Fruit fly (Drosophila melanogaster) whole organism, embryonic: Measurements from ENCODE around the gene SamDC.

Source experiments
- Ada2b ChIP-seq: fragments of 200-800 bp; sonication (Bioruptor generic); IDR thresholded peaks from 2 replicates; pipeline ENCODE4 v1.3.6; 2022; ENCODE audit warnings: missing biosample characterization, missing genetic modification characterization
- CG10321 ChIP-seq: fragments of 200-800 bp; sonication (Bioruptor generic); IDR thresholded peaks from 2 replicates; pipeline ENCODE4 v1.3.6; 2022; ENCODE audit warnings: missing biosample characterization, missing genetic modification characterization
- CG10366 ChIP-seq: fragments of 200-800 bp; sonication (Bioruptor generic); IDR thresholded peaks from 2 replicates; pipeline ENCODE4 v1.3.6; 2022; ENCODE audit warnings: missing biosample characterization, missing genetic modification characterization
- CG12391 ChIP-seq: fragments of 200-800 bp; sonication (Bioruptor generic); optimal IDR thresholded peaks from 3 replicates; lab custom pipeline; 2018; ENCODE audit warnings: missing biosample characterization, mild to moderate bottlenecking, missing genetic modification characterization, moderate library complexity
- CG13287 ChIP-seq: fragments of 200-800 bp; sonication (Bioruptor generic); IDR thresholded peaks from 2 replicates; pipeline ENCODE4 v1.3.6; 2022; ENCODE audit warnings: missing biosample characterization, missing genetic modification characterization; ENCODE audit not compliant: partially characterized antibody
- CG14441 ChIP-seq: fragments of 200-800 bp; sonication (Bioruptor generic); IDR thresholded peaks from 2 replicates; pipeline ENCODE4 v1.3.6; 2022; ENCODE audit warnings: missing biosample characterization, missing genetic modification characterization
- CG33213 ChIP-seq: fragments of 200-800 bp; sonication (Bioruptor generic); optimal IDR thresholded peaks from 3 replicates; lab custom pipeline; 2016; ENCODE audit warnings: missing biosample characterization, missing genetic modification characterization
- CG34422 ChIP-seq: fragments of 200-800 bp; sonication (Bioruptor generic); IDR thresholded peaks from 3 replicates; pipeline ENCODE4 v1.3.6; 2022; ENCODE audit warnings: missing biosample characterization, missing genetic modification characterization
- CG3847 ChIP-seq: fragments of 200-800 bp; sonication (Bioruptor generic); IDR thresholded peaks from 2 replicates; pipeline ENCODE4 v1.3.6; 2022; ENCODE audit warnings: missing biosample characterization, missing genetic modification characterization
- CG4328 ChIP-seq: fragments of 200-800 bp; sonication (Bioruptor generic); optimal IDR thresholded peaks from 3 replicates; lab custom pipeline; 2017; ENCODE audit warnings: missing biosample characterization, missing genetic modification reagents, missing genetic modification characterization
- CG4820 ChIP-seq: fragments of 200-800 bp; sonication (Bioruptor generic); optimal IDR thresholded peaks from 3 replicates; lab custom pipeline; 2016; ENCODE audit warnings: missing biosample characterization, missing genetic modification characterization
- CG7839 ChIP-seq: fragments of 200-800 bp; sonication (Bioruptor generic); optimal IDR thresholded peaks from 3 replicates; lab custom pipeline; 2018; ENCODE audit warnings: missing biosample characterization, mild to moderate bottlenecking, missing genetic modification characterization, moderate library complexity
- CG8089 ChIP-seq: fragments of 200-800 bp; sonication (Bioruptor generic); optimal IDR thresholded peaks from 3 replicates; lab custom pipeline; 2016; ENCODE audit warnings: missing biosample characterization, missing genetic modification characterization
- CG8944 ChIP-seq: fragments of 200-800 bp; sonication (Bioruptor generic); optimal IDR thresholded peaks from 3 replicates; lab custom pipeline; 2016; ENCODE audit warnings: missing biosample characterization, missing genetic modification characterization
- CG9437 ChIP-seq: fragments of 200-800 bp; sonication (Bioruptor generic); optimal IDR thresholded peaks from 2 replicates; lab custom pipeline; 2018; ENCODE audit warnings: missing biosample characterization, mild to moderate bottlenecking, missing genetic modification characterization
- Elba2 ChIP-seq: fragments of 200-800 bp; sonication (Bioruptor generic); optimal IDR thresholded peaks from 3 replicates; lab custom pipeline; 2016; ENCODE audit warnings: missing biosample characterization, missing genetic modification characterization
- HLH54F ChIP-seq: fragments of 200-800 bp; sonication (Bioruptor generic); optimal IDR thresholded peaks from 3 replicates; lab custom pipeline; 2016; ENCODE audit warnings: missing biosample characterization, missing genetic modification characterization
- Kr ChIP-seq: fragments of 200-800 bp; sonication (Bioruptor generic); optimal IDR thresholded peaks from 2 replicates; lab custom pipeline; 2017; ENCODE audit warnings: missing biosample characterization, mild to moderate bottlenecking, missing genetic modification characterization
- Lim3 ChIP-seq: fragments of 200-800 bp; sonication (Bioruptor generic); IDR thresholded peaks from 2 replicates; pipeline ENCODE4 v1.3.6; 2022; ENCODE audit warnings: missing biosample characterization, missing genetic modification characterization
- NC2β ChIP-seq: fragments of 200-800 bp; sonication (Bioruptor generic); optimal IDR thresholded peaks from 2 replicates; lab custom pipeline; 2016; ENCODE audit warnings: missing biosample characterization, missing genetic modification characterization
- Oli ChIP-seq: fragments of 200-800 bp; sonication (Bioruptor generic); optimal IDR thresholded peaks from 2 replicates; lab custom pipeline; 2018; ENCODE audit warnings: missing biosample characterization, mild to moderate bottlenecking, missing genetic modification characterization, moderate library complexity
- Rfx ChIP-seq: fragments of 200-800 bp; sonication (Bioruptor generic); IDR thresholded peaks from 2 replicates; pipeline ENCODE4 v1.3.6; 2022; ENCODE audit warnings: missing biosample characterization, missing genetic modification characterization
- Sry-β ChIP-seq: fragments of 200-800 bp; sonication (Bioruptor generic); optimal IDR thresholded peaks from 2 replicates; lab custom pipeline; 2018; ENCODE audit warnings: missing biosample characterization, mild to moderate bottlenecking, missing genetic modification characterization, moderate library complexity
- Stat92E ChIP-seq, 3 experiments: fragments of >200 bp in 2 of 3; fragments of 200-800 bp in 1 of 3; sonication (Bioruptor generic) in 1 of 3; optimal IDR thresholded peaks; 2 replicates each; lab custom pipeline; 2017 to 2019; ENCODE audit warnings: missing biosample characterization in 3 of 3, missing genetic modification characterization in 3 of 3, mild to moderate bottlenecking in 1 of 3, moderate library complexity in 1 of 3
- Taf1 ChIP-seq: fragments of 200-800 bp; sonication (Bioruptor generic); IDR thresholded peaks from 2 replicates; pipeline ENCODE4 v1.3.6; 2022; ENCODE audit warnings: missing biosample characterization, missing genetic modification characterization
- Vsx1 ChIP-seq: fragments of 200-800 bp; sonication (Bioruptor generic); optimal IDR thresholded peaks from 2 replicates; lab custom pipeline; 2017; ENCODE audit warnings: missing biosample characterization, mild to moderate bottlenecking, missing genetic modification characterization, missing genetic modification reagents
- Xbp1 ChIP-seq: fragments of 200-800 bp; sonication (Bioruptor generic); optimal IDR thresholded peaks from 3 replicates; lab custom pipeline; 2016; ENCODE audit warnings: missing biosample characterization, mild to moderate bottlenecking, missing genetic modification characterization
- amos ChIP-seq: fragments of 200-800 bp; sonication (Bioruptor generic); IDR thresholded peaks from 2 replicates; pipeline ENCODE4 v1.3.6; 2022; ENCODE audit warnings: missing biosample characterization, missing genetic modification characterization; ENCODE audit not compliant: partially characterized antibody
- br ChIP-seq: fragments of >200 bp; optimal IDR thresholded peaks from 2 replicates; lab custom pipeline; 2017
- cg ChIP-seq: fragments of 200-800 bp; sonication (Bioruptor generic); optimal IDR thresholded peaks from 3 replicates; lab custom pipeline; 2019; ENCODE audit warnings: missing biosample characterization, mild to moderate bottlenecking, missing genetic modification characterization, moderate library complexity
- chif ChIP-seq, 2 experiments: fragments of 200-800 bp; sonication (Bioruptor generic); optimal IDR thresholded peaks; 3 replicates each; lab custom pipeline; 2016; ENCODE audit warnings: missing biosample characterization in 2 of 2, missing genetic modification characterization in 2 of 2
- crp ChIP-seq, 2 experiments: fragments of 200-800 bp; sonication (Bioruptor generic); optimal IDR thresholded peaks; 2 replicates in 1 of 2; 3 replicates in 1 of 2; lab custom pipeline; 2017; ENCODE audit warnings: missing biosample characterization in 2 of 2, missing genetic modification characterization in 2 of 2, mild to moderate bottlenecking in 1 of 2, moderate library complexity in 1 of 2
- da ChIP-seq: fragments of 200-800 bp; sonication (Bioruptor generic); optimal IDR thresholded peaks from 2 replicates; lab custom pipeline; 2016; ENCODE audit warnings: missing biosample characterization, missing genetic modification characterization
- emc ChIP-seq: fragments of 200-800 bp; sonication (Bioruptor generic); optimal IDR thresholded peaks from 2 replicates; lab custom pipeline; 2016; ENCODE audit warnings: missing biosample characterization, missing genetic modification characterization
- h ChIP-seq: fragments of >200 bp; optimal IDR thresholded peaks from 2 replicates; lab custom pipeline; 2017
- hth ChIP-seq: fragments of >200 bp; optimal IDR thresholded peaks from 2 replicates; lab custom pipeline; 2017; ENCODE audit warnings: inconsistent platforms
- kah ChIP-seq: fragments of 200-800 bp; sonication (Bioruptor generic); optimal IDR thresholded peaks from 2 replicates; lab custom pipeline; 2018; ENCODE audit warnings: missing biosample characterization, mild to moderate bottlenecking, missing genetic modification characterization
- lab ChIP-seq: fragments of 200-800 bp; sonication (Bioruptor generic); optimal IDR thresholded peaks from 3 replicates; lab custom pipeline; 2017; ENCODE audit warnings: missing biosample characterization, missing genetic modification characterization, mild to moderate bottlenecking, moderate library complexity, missing genetic modification reagents
- lov ChIP-seq, 2 experiments: fragments of 200-800 bp in 1 of 2; fragments of >200 bp in 1 of 2; sonication (Bioruptor generic) in 1 of 2; IDR thresholded peaks in 1 of 2; optimal IDR thresholded peaks in 1 of 2; 2 replicates in 1 of 2; 3 replicates in 1 of 2; pipeline versions ENCODE4 v1.3.6 to Lab custom; 2017 to 2022; ENCODE audit warnings: missing biosample characterization in 1 of 2, missing genetic modification characterization in 1 of 2
- nom ChIP-seq: fragments of 200-800 bp; sonication (Bioruptor generic); optimal IDR thresholded peaks from 2 replicates; lab custom pipeline; 2017; ENCODE audit warnings: missing biosample characterization, missing genetic modification characterization, mild to moderate bottlenecking, moderate library complexity, missing genetic modification reagents
- pros ChIP-seq: fragments of 200-800 bp; sonication (Bioruptor generic); optimal IDR thresholded peaks from 3 replicates; lab custom pipeline; 2019; ENCODE audit warnings: missing biosample characterization, mild to moderate bottlenecking, missing genetic modification characterization, moderate library complexity
- pum ChIP-seq: fragments of 200-800 bp; sonication (Bioruptor generic); optimal IDR thresholded peaks from 2 replicates; lab custom pipeline; 2016; ENCODE audit warnings: missing biosample characterization, missing genetic modification characterization
- sisA ChIP-seq: fragments of 200-800 bp; sonication (Bioruptor generic); IDR thresholded peaks from 2 replicates; pipeline ENCODE4 v1.3.6; 2022; ENCODE audit warnings: missing biosample characterization, missing genetic modification characterization
- trh ChIP-seq: fragments of 200-800 bp; sonication (Bioruptor generic); optimal IDR thresholded peaks from 2 replicates; lab custom pipeline; 2016; ENCODE audit warnings: missing biosample characterization, missing genetic modification characterization
- tx ChIP-seq: fragments of 200-800 bp; sonication (Bioruptor generic); optimal IDR thresholded peaks from 2 replicates; lab custom pipeline; 2016; ENCODE audit warnings: missing biosample characterization, missing genetic modification characterization
- unc-4 ChIP-seq: fragments of 200-800 bp; sonication (Bioruptor generic); IDR thresholded peaks from 2 replicates; pipeline ENCODE4 v1.3.6; 2022; ENCODE audit warnings: missing biosample characterization, missing genetic modification characterization; ENCODE audit not compliant: partially characterized antibody
- vvl ChIP-seq: fragments of 200-800 bp; sonication (Bioruptor generic); IDR thresholded peaks from 2 replicates; pipeline ENCODE4 v1.3.6; 2022; ENCODE audit warnings: missing biosample characterization, missing genetic modification characterization
- zen ChIP-seq: fragments of 200-800 bp; sonication (Bioruptor generic); optimal IDR thresholded peaks from 3 replicates; lab custom pipeline; 2018; ENCODE audit warnings: missing biosample characterization, mild to moderate bottlenecking, missing genetic modification characterization, moderate library complexity

SamDC gene

dm6 chr2L:10387869-10388726, 48.8 kb downstream of the SamDC start, which contains the start of gene da (continued):
- peak; percentile 20 for TF ChIP-seq emc (GFP tag; lab: Kevin White, UChicago)
- no peak for TF ChIP-seq CG10321 (GFP tag; lab: Robert Waterston, UW)
- TF ChIP-seq Sry-β (GFP tag; lab: Kevin White, UChicago): no peak
- TF ChIP-seq nom (GFP tag; lab: Kevin White, UChicago): peak; percentile 15
- TF ChIP-seq CG10366 (GFP tag; lab: Robert Waterston, UW): peak; percentile 63; the same call in 1 of the 2 replicates
- no peak for TF ChIP-seq Lim3 (GFP tag; lab: Robert Waterston, UW)
- peak; percentile 61 for TF ChIP-seq CG7839 (tag; lab: Kevin White, UChicago)
- TF ChIP-seq da: peak; percentile 59
- TF ChIP-seq CG4328 (GFP tag; lab: Kevin White, UChicago): no peak
- peak; percentile 56 for TF ChIP-seq pum (GFP tag; lab: Kevin White, UChicago)
- peak; percentile 75 for TF ChIP-seq vvl (GFP tag; lab: Robert Waterston, UW)
- peak; percentile 35 for TF ChIP-seq CG4820 (GFP tag; lab: Kevin White, UChicago)
- TF ChIP-seq CG13287 (GFP tag; lab: Robert Waterston, UW): peak; percentile 64
- no peak for TF ChIP-seq pros (GFP tag; lab: Kevin White, UChicago)
- TF ChIP-seq Elba2 (GFP tag; lab: Kevin White, UChicago): no peak
- peak; percentile 57 for TF ChIP-seq zen (tag; lab: Kevin White, UChicago)
- no peak for TF ChIP-seq Stat92E (GFP tag; optimal IDR thresholded peaks at IDR 0.05; lab: Kevin White, UChicago)
- peak; percentile 23 for TF ChIP-seq CG8944 (GFP tag; lab: Kevin White, UChicago)
- TF ChIP-seq h (lab: Kevin White, UChicago): no peak
- no peak for TF ChIP-seq trh (GFP tag; lab: Kevin White, UChicago)
- TF ChIP-seq hth (lab: Kevin White, UChicago): no peak
- TF ChIP-seq CG14441 (GFP tag; lab: Robert Waterston, UW): peak; percentile 59
- peak; percentile 66; the same call in 1 of the 2 replicates for TF ChIP-seq amos (GFP tag; lab: Robert Waterston, UW)
- peak; percentile 61 for TF ChIP-seq Ada2b
- peak in 1 of 2 experiments; percentile 55 for TF ChIP-seq crp (GFP tag; optimal IDR thresholded peaks at IDR 0.05; lab: Kevin White, UChicago)
- peak; percentile 32 for TF ChIP-seq CG8089 (GFP tag; lab: Kevin White, UChicago)
- peak; percentile 63 for TF ChIP-seq NC2β (GFP tag; lab: Kevin White, UChicago)
- TF ChIP-seq CG34422: peak; percentile 57; the same call in 2 of the 3 replicates
- TF ChIP-seq unc-4 (GFP tag; lab: Robert Waterston, UW): peak; percentile 54; the same call in 1 of the 2 replicates
- peak; percentile 73 for TF ChIP-seq Xbp1 (GFP tag; lab: Kevin White, UChicago)
- TF ChIP-seq sisA: no peak; the same call in 1 of the 2 replicates
- TF ChIP-seq CG9437 (GFP tag; lab: Kevin White, UChicago): peak; percentile 43
- TF ChIP-seq Rfx (GFP tag; lab: Robert Waterston, UW): peak; percentile 75
- peak; percentile 44 for TF ChIP-seq tx (GFP tag; lab: Kevin White, UChicago)
- TF ChIP-seq CG33213: peak; percentile 22
- TF ChIP-seq lov (optimal IDR thresholded peaks at IDR 0.05; lab: Kevin White, UChicago): no peak
- TF ChIP-seq lov (GFP tag; IDR thresholded peaks at IDR 0.05; lab: Robert Waterston, UW): peak; percentile 64; the same call in 1 of the 3 replicates
- TF ChIP-seq lab (GFP tag; lab: Kevin White, UChicago): no peak
- TF ChIP-seq HLH54F (GFP tag; lab: Kevin White, UChicago): peak; percentile 65
- no peak for TF ChIP-seq Taf1 (GFP tag; lab: Robert Waterston, UW)
- TF ChIP-seq kah: peak; percentile 7
- no peak for TF ChIP-seq Vsx1 (GFP tag; lab: Kevin White, UChicago)
- TF ChIP-seq CG3847: peak; percentile 15; the same call in 1 of the 2 replicates
- no peak for TF ChIP-seq cg (GFP tag; lab: Kevin White, UChicago)
- peak; percentile 44 to 55 for TF ChIP-seq chif (GFP tag; optimal IDR thresholded peaks at IDR 0.05; lab: Kevin White, UChicago)
- no peak for TF ChIP-seq Oli
- peak; percentile 83 for TF ChIP-seq CG12391 (tag; lab: Kevin White, UChicago)
- TF ChIP-seq br (lab: Kevin White, UChicago): no peak
- TF ChIP-seq Kr (GFP tag; lab: Kevin White, UChicago): no peak
